Worm (Caenorhabditis elegans): ENCODE results near the gene F41B4.3.

DNA sequence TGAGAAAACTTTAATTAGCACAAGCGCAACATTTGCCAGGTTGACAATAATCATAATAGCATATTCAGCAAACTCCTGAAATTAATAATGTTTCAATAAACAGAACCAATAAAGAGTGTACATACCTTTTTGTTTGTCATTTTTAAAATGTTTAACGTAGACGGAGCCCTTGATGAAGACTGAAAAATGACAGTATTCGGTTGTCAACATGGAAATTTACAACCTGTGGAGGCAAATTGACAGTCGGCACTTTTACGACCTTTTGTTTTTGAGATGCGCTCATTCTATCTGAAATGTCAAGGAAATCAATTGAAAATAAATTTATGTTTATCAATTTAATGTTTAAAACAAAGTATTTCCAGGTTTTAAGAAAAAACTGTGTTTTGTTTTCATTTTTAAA lies 48.5 kb upstream of the F41B4.3 start:
- no peak for TF ChIP-seq blmp-1 (tag; optimal IDR thresholded peaks at IDR 0.05)
- no peak for TF ChIP-seq nhr-20 (tag; optimal IDR thresholded peaks at IDR 0.05)
- TF ChIP-seq ztf-4 (tag; optimal IDR thresholded peaks at IDR 0.05) = no peak
- TF ChIP-seq nhr-77 (tag; optimal IDR thresholded peaks at IDR 0.05) = no peak
- TF ChIP-seq lin-39 (tag; optimal IDR thresholded peaks at IDR 0.05) = no peak
- TF ChIP-seq nhr-11 (tag; optimal IDR thresholded peaks at IDR 0.05) = no peak
- no peak for TF ChIP-seq nhr-76 (tag; optimal IDR thresholded peaks at IDR 0.05)

All from whole organism, L1 larva.